Fruit fly (Drosophila melanogaster) whole organism, pupa: Measurements from ENCODE around the gene CG18476.
A peak's percentile ranks its signal among the peaks of the same experiment; 100 is the strongest.

ENCODE experiments used
- CG15710 ChIP-seq: fragments of 200-800 bp; sonication (Bioruptor generic); optimal IDR thresholded peaks from 2 replicates; lab custom pipeline; 2018; ENCODE audit warnings: missing biosample characterization, mild to moderate bottlenecking, missing genetic modification characterization, moderate library complexity
- D1 ChIP-seq: fragments of 200-800 bp; sonication (Bioruptor generic); optimal IDR thresholded peaks from 2 replicates; lab custom pipeline; 2018; ENCODE audit warnings: missing biosample characterization, mild to moderate bottlenecking, missing genetic modification characterization, moderate library complexity
- Pif1B ChIP-seq: fragments of 200-800 bp; sonication (Bioruptor generic); optimal IDR thresholded peaks from 3 replicates; lab custom pipeline; 2016; ENCODE audit warnings: missing biosample characterization, missing genetic modification characterization

- peak; percentile 85 for TF ChIP-seq CG15710 (tag; lab: Kevin White, UChicago)
- TF ChIP-seq D1 (tag; lab: Kevin White, UChicago), result peak; percentile 88
- TF ChIP-seq Pif1B (GFP tag; lab: Kevin White, UChicago), result peak; percentile 97
Measured at dm6 chr3R:11655873-11656374, 22.0 kb downstream of the CG18476 start, which contains the start of gene CG42327.
